Fruit fly (Drosophila melanogaster): ENCODE data around the gene CG12971.

DNA sequence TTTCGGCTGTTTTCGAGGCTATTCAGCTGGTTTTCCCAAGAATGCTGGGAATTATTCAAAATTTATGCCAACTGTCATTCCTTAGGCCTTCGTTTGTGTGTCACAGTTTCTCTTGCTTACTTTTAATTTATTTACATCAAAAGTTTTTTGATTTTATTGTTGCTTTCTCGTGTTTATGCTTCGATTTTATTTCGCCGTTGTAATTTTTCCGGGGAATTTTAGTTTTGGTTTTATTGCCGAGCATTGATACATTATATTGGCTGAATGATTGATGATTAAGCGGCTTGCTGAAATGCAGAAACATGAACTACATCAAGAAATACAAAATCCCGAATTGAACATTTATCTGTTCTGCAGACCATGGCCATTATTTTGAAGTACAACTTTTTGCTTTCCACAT is 41.9 kb upstream of the CG12971 start:
- TF ChIP-seq usp (GFP tag; optimal IDR thresholded peaks at IDR 0.05) = no peak
- TF ChIP-seq CG8478 (optimal IDR thresholded peaks at IDR 0.05) = no peak
- no peak for TF ChIP-seq pan (optimal IDR thresholded peaks at IDR 0.05)
- TF ChIP-seq Dll (optimal IDR thresholded peaks at IDR 0.05) = no peak
- no peak for TF ChIP-seq psq (optimal IDR thresholded peaks at IDR 0.05)
- TF ChIP-seq EcR (GFP tag; optimal IDR thresholded peaks at IDR 0.05) = no peak

All from whole organism.